Fruit fly (Drosophila melanogaster) whole organism: Measurements from ENCODE around the gene CG9107.

Source experiments
- psq ChIP-seq: fragments of >200 bp; optimal IDR thresholded peaks from 2 replicates; lab custom pipeline; 2017
- usp ChIP-seq: fragments of >200 bp; optimal IDR thresholded peaks from 2 replicates; lab custom pipeline; 2017; ENCODE audit warnings: missing biosample characterization, missing genetic modification characterization, mixed read lengths

- TF ChIP-seq psq (lab: Kevin White, UChicago) (no peak), usp (GFP tag; lab: Kevin White, UChicago) (no peak)
Observed at dm6 chr2L:6037830-6038229, 13.5 kb upstream of the CG9107 start, which contains the start of the genes CG9117 and CG31643.
